Worm (Caenorhabditis elegans) whole organism, L4/young adult: Measurements from ENCODE around the gene sre-27.
A peak's percentile ranks its signal among the peaks of the same experiment; 100 is the strongest.

ENCODE experiments used
- W03F9.2 ChIP-seq: fragments of 150-350 bp; optimal IDR thresholded peaks from 2 replicates; lab custom pipeline; 2014; ENCODE audit warnings: missing biosample characterization, missing genetic modification characterization
- dao-5 ChIP-seq: sonication (generic microtip); optimal IDR thresholded peaks from 2 replicates; lab custom pipeline; 2016; ENCODE audit warnings: missing genotype, missing genetic modification characterization, moderate library complexity, missing compliant biosample characterization
- him-1 ChIP-seq: sonication (generic microtip); optimal IDR thresholded peaks from 2 replicates; lab custom pipeline; 2016; ENCODE audit warnings: missing genotype, missing genetic modification reagents, missing genetic modification characterization, missing compliant biosample characterization

sre-27 gene

DNA sequence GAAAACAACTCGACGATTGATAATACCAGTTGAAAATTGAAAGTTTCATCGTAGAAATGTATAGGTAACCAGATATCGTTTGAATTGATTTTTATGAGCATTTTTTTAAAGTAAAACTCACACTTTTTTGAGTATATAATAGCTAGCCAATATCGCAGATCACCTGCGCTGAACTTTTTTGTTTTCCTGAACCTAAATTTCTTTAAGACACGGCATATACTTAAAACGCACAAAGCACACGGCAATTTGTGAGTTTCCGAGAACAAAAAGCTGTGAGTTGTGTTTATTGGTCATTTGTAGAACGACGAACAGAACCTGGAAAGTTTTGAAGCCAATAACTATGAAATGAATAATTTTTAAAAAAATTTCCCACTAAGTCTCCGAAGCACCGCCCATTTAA is 15.6 kb downstream of the sre-27 start, which contains the start of gene sre-29:
Gene sre-29 (minus strand): TSS at position 101 of the 400 bp plus-strand sequence.
- TF ChIP-seq dao-5 (tag; lab: Kevin White, UChicago): no peak
- TF ChIP-seq W03F9.2 (tag; lab: Kevin White, UChicago): no peak
- TF ChIP-seq him-1 (tag; lab: Kevin White, UChicago): no peak

- TF ChIP-seq him-1 (tag; lab: Kevin White, UChicago): no peak
- TF ChIP-seq W03F9.2 (tag; lab: Kevin White, UChicago): no peak
- TF ChIP-seq dao-5 (tag; lab: Kevin White, UChicago): no peak
Measured at ce11 chrII:12397656-12398055, 19.8 kb downstream of the sre-27 start, which contains the start of gene F57G9.7. Gene F57G9.7 (minus strand): TSS chrII:12397756.

- TF ChIP-seq him-1 (tag; lab: Kevin White, UChicago) (no peak), dao-5 (tag; lab: Kevin White, UChicago) (no peak), W03F9.2 (tag; lab: Kevin White, UChicago) (no peak)
Measured at ce11 chrII:12394138-12394537, 23.3 kb downstream of the sre-27 start.

ce11 chrII:12393690-12394089 is 23.7 kb downstream of the sre-27 start, which contains the start of gene Y57A10B.7:
Gene Y57A10B.7 (minus strand): TSS chrII:12393790.
- TF ChIP-seq dao-5 (tag; lab: Kevin White, UChicago) (no peak), him-1 (tag; lab: Kevin White, UChicago) (no peak), W03F9.2 (tag; lab: Kevin White, UChicago) (no peak)

- TF ChIP-seq W03F9.2 (tag; lab: Kevin White, UChicago) (no peak), dao-5 (tag; lab: Kevin White, UChicago) (no peak), him-1 (tag; lab: Kevin White, UChicago) (no peak)
Measured at ce11 chrII:12389783-12390182, 27.6 kb downstream of the sre-27 start, which contains the start of gene Y57A10B.6. Gene Y57A10B.6 (plus strand): TSS chrII:12390083.

ce11 chrII:12387980-12388379 is 29.4 kb downstream of the sre-27 start, which contains the start of gene sre-41:
Gene sre-41 (plus strand): TSS chrII:12388280.
- no peak for TF ChIP-seq him-1 (tag; lab: Kevin White, UChicago)
- TF ChIP-seq W03F9.2 (tag; lab: Kevin White, UChicago): no peak
- TF ChIP-seq dao-5 (tag; lab: Kevin White, UChicago): no peak

DNA sequence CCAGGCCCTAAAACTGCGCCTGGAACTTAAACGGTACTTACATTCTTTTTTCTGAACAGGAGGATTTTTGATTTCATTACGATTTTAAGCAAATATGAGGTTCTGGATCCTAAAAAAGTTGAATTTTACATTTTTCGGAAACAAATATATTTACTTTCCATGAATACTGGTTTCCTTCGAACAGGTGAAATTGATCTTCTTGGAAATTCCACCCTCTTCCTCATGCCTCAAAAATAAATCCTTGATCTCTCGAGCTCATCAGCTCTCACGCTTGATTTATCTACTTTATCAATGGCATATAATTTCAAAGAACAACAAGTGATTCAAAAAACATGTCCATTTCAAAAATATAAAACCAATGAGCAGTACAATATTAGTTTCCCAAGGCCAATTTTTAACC is 29.9 kb downstream of the sre-27 start:
- TF ChIP-seq him-1 (tag; lab: Kevin White, UChicago) (no peak), dao-5 (tag; lab: Kevin White, UChicago) (no peak), W03F9.2 (tag; lab: Kevin White, UChicago) (no peak)

DNA sequence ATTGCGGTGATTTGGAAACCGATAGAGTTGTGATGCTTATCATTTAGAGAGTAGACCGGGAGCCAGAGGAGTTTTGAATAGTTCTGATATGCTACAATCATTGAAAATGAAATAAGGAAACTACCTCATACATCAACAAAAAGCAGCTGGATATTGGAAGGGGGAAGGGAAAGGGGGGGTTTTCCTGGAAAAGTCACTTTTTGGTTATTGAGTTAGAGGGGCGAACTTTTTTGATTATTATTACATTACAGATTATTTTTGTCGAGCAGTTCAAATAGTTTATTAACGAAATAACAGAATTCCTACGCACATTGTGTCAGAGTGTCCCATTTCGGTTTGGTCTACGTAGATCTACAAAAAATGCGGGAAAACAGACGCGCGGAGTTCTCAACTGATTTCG is 30.6 kb downstream of the sre-27 start, which contains the start of gene sre-42:
Gene sre-42 (minus strand): TSS at position 101 of the 400 bp plus-strand sequence.
- TF ChIP-seq him-1 (tag; lab: Kevin White, UChicago): no peak
- no peak for TF ChIP-seq dao-5 (tag; lab: Kevin White, UChicago)
- TF ChIP-seq W03F9.2 (tag; lab: Kevin White, UChicago): no peak

ce11 chrII:12385815-12386214 is 31.6 kb downstream of the sre-27 start:
- no peak for TF ChIP-seq him-1 (tag; lab: Kevin White, UChicago)
- no peak for TF ChIP-seq dao-5 (tag; lab: Kevin White, UChicago)
- TF ChIP-seq W03F9.2 (tag; lab: Kevin White, UChicago): no peak

- TF ChIP-seq W03F9.2 (tag; lab: Kevin White, UChicago) (no peak), him-1 (tag; lab: Kevin White, UChicago) (peak; percentile 11)
Measured at ce11 chrII:12382625-12383562, 34.5 kb downstream of the sre-27 start, which contains the start of gene btb-14. Gene btb-14 (plus strand): TSS chrII:12383463.

ce11 chrII:12380888-12381287 is 36.5 kb downstream of the sre-27 start:
- TF ChIP-seq W03F9.2 (tag; lab: Kevin White, UChicago) (no peak), dao-5 (tag; lab: Kevin White, UChicago) (no peak), him-1 (tag; lab: Kevin White, UChicago) (no peak)

DNA sequence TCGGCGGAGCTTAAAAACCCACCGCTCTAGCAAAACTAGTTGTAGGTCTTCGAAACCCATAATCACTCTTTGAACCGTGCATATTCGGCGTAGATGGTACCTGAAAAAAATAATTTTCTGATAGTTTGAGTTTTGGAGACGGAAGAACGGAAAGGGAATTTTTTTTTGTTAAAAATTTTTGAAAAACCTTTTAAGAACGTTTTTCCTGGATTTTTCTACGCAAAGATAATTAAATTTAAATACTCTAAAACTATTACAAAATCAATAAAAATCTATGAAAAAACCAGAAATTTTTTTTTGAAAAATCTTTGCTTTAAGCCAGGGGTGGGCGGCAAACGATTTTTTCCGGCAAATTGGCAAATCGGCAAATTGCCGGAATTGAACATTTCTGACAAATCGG is 38.0 kb downstream of the sre-27 start, which contains the start of gene marc-5:
Gene marc-5 (minus strand): TSS at position 101 of the 400 bp plus-strand sequence.
- TF ChIP-seq him-1 (tag; lab: Kevin White, UChicago) (no peak), dao-5 (tag; lab: Kevin White, UChicago) (no peak), W03F9.2 (tag; lab: Kevin White, UChicago) (no peak)

DNA sequence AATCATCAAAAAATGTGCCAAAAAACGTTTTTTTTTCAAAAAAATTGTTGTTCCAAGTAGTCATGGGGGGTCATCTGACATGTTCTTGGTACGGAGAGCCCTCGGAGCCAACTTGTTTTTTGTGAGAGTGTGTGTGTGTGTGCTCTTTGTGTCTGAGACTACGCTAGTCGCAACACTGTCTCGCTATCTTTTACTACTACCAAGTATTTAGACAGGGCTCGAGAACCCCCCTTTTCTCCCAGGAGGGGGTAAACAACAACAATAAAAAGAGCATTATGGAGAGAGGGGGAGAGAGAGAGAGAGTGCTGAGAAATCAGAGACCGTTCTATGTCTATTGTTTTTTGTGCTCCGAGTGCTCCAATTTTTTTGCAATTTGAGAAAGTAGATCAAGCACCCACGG is 38.6 kb downstream of the sre-27 start:
- no peak for TF ChIP-seq W03F9.2 (tag; lab: Kevin White, UChicago)
- peak; percentile 12 for TF ChIP-seq him-1 (tag; lab: Kevin White, UChicago)
